Fruit fly (Drosophila melanogaster) whole organism, embryonic: ENCODE measurements around the gene HP1b.

Experiments
- Ada2b ChIP-seq: fragments of 200-800 bp; sonication (Bioruptor generic); IDR thresholded peaks from 2 replicates; pipeline ENCODE4 v1.3.6; 2022; ENCODE audit warnings: missing biosample characterization, missing genetic modification characterization
- Aef1 ChIP-seq: fragments of 200-800 bp; sonication (Bioruptor generic); IDR thresholded peaks from 3 replicates; pipeline ENCODE4 v1.3.6; 2022; ENCODE audit warnings: missing biosample characterization, missing genetic modification characterization
- Awh ChIP-seq: fragments of 200-800 bp; sonication (Bioruptor generic); IDR thresholded peaks from 2 replicates; pipeline ENCODE4, ENCODE4 v1.3.6; 2022; ENCODE audit warnings: missing biosample characterization, missing genetic modification characterization
- B-H1 ChIP-seq: fragments of 200-800 bp; sonication (Bioruptor generic); IDR thresholded peaks from 3 replicates; pipeline ENCODE4 v1.3.6; 2022; ENCODE audit warnings: missing biosample characterization, missing genetic modification characterization
- CG10462 ChIP-seq: fragments of 200-800 bp; sonication (Bioruptor generic); optimal IDR thresholded peaks from 2 replicates; lab custom pipeline; 2016; ENCODE audit warnings: missing biosample characterization, missing genetic modification characterization
- CG10959 ChIP-seq: fragments of 200-800 bp; sonication (Bioruptor generic); IDR thresholded peaks from 2 replicates; pipeline ENCODE4 v1.3.6; 2022; ENCODE audit warnings: missing biosample characterization, missing genetic modification characterization
- CG15073 ChIP-seq: fragments of 200-800 bp; sonication (Bioruptor generic); optimal IDR thresholded peaks from 2 replicates; lab custom pipeline; 2016; ENCODE audit warnings: missing biosample characterization, missing genetic modification characterization
- CG15269 ChIP-seq: fragments of 200-800 bp; sonication (Bioruptor generic); optimal IDR thresholded peaks from 2 replicates; lab custom pipeline; 2018; ENCODE audit warnings: missing biosample characterization, mild to moderate bottlenecking, missing genetic modification characterization, moderate library complexity
- CG15479 ChIP-seq: fragments of 200-800 bp; sonication (Bioruptor generic); optimal IDR thresholded peaks from 3 replicates; lab custom pipeline; 2019; ENCODE audit warnings: missing biosample characterization, mild to moderate bottlenecking, missing genetic modification characterization, moderate library complexity
- CG18262 ChIP-seq: fragments of 200-800 bp; optimal IDR thresholded peaks from 3 replicates; lab custom pipeline; 2019; ENCODE audit warnings: missing biosample characterization, mild to moderate bottlenecking, missing genetic modification characterization, moderate library complexity
- CG2678 ChIP-seq: fragments of 200-800 bp; sonication (Bioruptor generic); optimal IDR thresholded peaks from 3 replicates; lab custom pipeline; 2019; ENCODE audit warnings: missing biosample characterization, mild to moderate bottlenecking, missing genetic modification characterization, moderate library complexity
- CG31365 ChIP-seq: fragments of 200-800 bp; sonication (Bioruptor generic); optimal IDR thresholded peaks from 2 replicates; lab custom pipeline; 2018; ENCODE audit warnings: missing biosample characterization, mild to moderate bottlenecking, missing genetic modification characterization
- CG3407 ChIP-seq: fragments of 200-800 bp; sonication (Bioruptor generic); optimal IDR thresholded peaks from 2 replicates; lab custom pipeline; 2018; ENCODE audit warnings: missing biosample characterization, mild to moderate bottlenecking, missing genetic modification characterization
- CG4730 ChIP-seq: fragments of 200-800 bp; sonication (Bioruptor generic); IDR thresholded peaks from 2 replicates; pipeline ENCODE4 v1.3.6; 2022; ENCODE audit warnings: missing biosample characterization, missing genetic modification characterization
- CG4854 ChIP-seq: fragments of 200-800 bp; sonication (Bioruptor generic); optimal IDR thresholded peaks from 2 replicates; lab custom pipeline; 2016; ENCODE audit warnings: missing biosample characterization, missing genetic modification characterization, inconsistent platforms
- CG6175 ChIP-seq: fragments of 200-800 bp; sonication (Bioruptor generic); IDR thresholded peaks from 3 replicates; pipeline ENCODE4 v1.3.6; 2022; ENCODE audit warnings: missing biosample characterization, missing genetic modification characterization
- CG7357 ChIP-seq: fragments of 200-800 bp; sonication (Bioruptor generic); IDR thresholded peaks from 3 replicates; pipeline ENCODE4 v1.3.6; 2022; ENCODE audit warnings: missing biosample characterization, missing genetic modification characterization
- CG7928 ChIP-seq: fragments of 200-800 bp; sonication (Bioruptor generic); optimal IDR thresholded peaks from 2 replicates; lab custom pipeline; 2017; ENCODE audit warnings: missing biosample characterization, mild to moderate bottlenecking, missing genetic modification characterization
- Eip74EF ChIP-seq, 2 experiments: fragments of 200-800 bp in 1 of 2; fragments of >200 bp in 1 of 2; sonication (Bioruptor generic) in 1 of 2; optimal IDR thresholded peaks; 2 replicates each; lab custom pipeline; 2017 to 2019; ENCODE audit warnings: missing biosample characterization in 2 of 2, missing genetic modification characterization in 2 of 2, mild to moderate bottlenecking in 1 of 2, moderate library complexity in 1 of 2
- Hr3 ChIP-seq: fragments of 200-800 bp; sonication (Bioruptor generic); optimal IDR thresholded peaks from 3 replicates; lab custom pipeline; 2016; ENCODE audit warnings: missing biosample characterization, missing genetic modification characterization
- MESR4 ChIP-seq: fragments of 200-800 bp; sonication (Bioruptor generic); optimal IDR thresholded peaks from 2 replicates; lab custom pipeline; 2018; ENCODE audit warnings: missing biosample characterization, mild to moderate bottlenecking, missing genetic modification characterization, moderate library complexity
- Med ChIP-seq: fragments of 200-800 bp; sonication (Bioruptor generic); peaks from one replicate; lab custom pipeline; 2016; ENCODE audit warnings: missing biosample characterization, missing genetic modification characterization, mild to moderate bottlenecking, inconsistent platforms, moderate library complexity
- Nf-YB ChIP-seq: fragments of 200-800 bp; sonication (Bioruptor generic); optimal IDR thresholded peaks from 3 replicates; lab custom pipeline; 2019; ENCODE audit warnings: missing biosample characterization, mild to moderate bottlenecking, missing genetic modification characterization, moderate library complexity
- Rx ChIP-seq: fragments of 200-800 bp; sonication (Bioruptor generic); IDR thresholded peaks from 2 replicates; pipeline ENCODE4 v1.3.6; 2022; ENCODE audit warnings: missing biosample characterization, missing genetic modification characterization
- Ssrp ChIP-seq: fragments of 200-800 bp; sonication (Bioruptor generic); optimal IDR thresholded peaks from 2 replicates; lab custom pipeline; 2018; ENCODE audit warnings: missing biosample characterization, mild to moderate bottlenecking, missing genetic modification characterization, moderate library complexity
- bsh ChIP-seq, 2 experiments: fragments of 200-800 bp; sonication (Bioruptor generic); optimal IDR thresholded peaks; 2 replicates each; lab custom pipeline; 2017 to 2018; ENCODE audit warnings: mild to moderate bottlenecking in 2 of 2, missing biosample characterization in 2 of 2, missing genetic modification characterization in 2 of 2, moderate library complexity in 1 of 2
- crol ChIP-seq: fragments of 200-800 bp; sonication (Bioruptor generic); IDR thresholded peaks from 2 replicates; pipeline ENCODE4 v1.3.6; 2022; ENCODE audit warnings: missing biosample characterization, missing genetic modification characterization
- crp ChIP-seq, 2 experiments: fragments of 200-800 bp; sonication (Bioruptor generic); optimal IDR thresholded peaks; 2 replicates in 1 of 2; 3 replicates in 1 of 2; lab custom pipeline; 2017; ENCODE audit warnings: missing biosample characterization in 2 of 2, missing genetic modification characterization in 2 of 2, mild to moderate bottlenecking in 1 of 2, moderate library complexity in 1 of 2
- dmrt11E ChIP-seq: fragments of 200-800 bp; sonication (Bioruptor generic); optimal IDR thresholded peaks from 3 replicates; lab custom pipeline; 2018; ENCODE audit warnings: missing biosample characterization, mild to moderate bottlenecking, missing genetic modification characterization, moderate library complexity
- dysf ChIP-seq: fragments of 200-800 bp; sonication (Bioruptor generic); IDR thresholded peaks from 3 replicates; pipeline ENCODE4 v1.3.6; 2022; ENCODE audit warnings: missing biosample characterization, missing genetic modification characterization
- esg ChIP-seq: fragments of 200-800 bp; sonication (Bioruptor generic); conservative IDR thresholded peaks from 2 replicates; pipeline ENCODE4 v1.3.6; 2022; ENCODE audit warnings: missing biosample characterization, missing genetic modification characterization
- gem ChIP-seq: fragments of 200-800 bp; sonication (Bioruptor generic); optimal IDR thresholded peaks from 2 replicates; lab custom pipeline; 2019; ENCODE audit warnings: missing biosample characterization, mild to moderate bottlenecking, missing genetic modification characterization, moderate library complexity
- grn ChIP-seq: fragments of 200-800 bp; sonication (Bioruptor generic); optimal IDR thresholded peaks from 3 replicates; lab custom pipeline; 2017; ENCODE audit warnings: missing biosample characterization, missing genetic modification characterization
- jumu ChIP-seq: fragments of 200-800 bp; sonication (Bioruptor generic); optimal IDR thresholded peaks from 3 replicates; lab custom pipeline; 2016; ENCODE audit warnings: missing biosample characterization, missing genetic modification characterization
- klu ChIP-seq: fragments of 200-800 bp; sonication (Bioruptor generic); IDR thresholded peaks from 2 replicates; pipeline ENCODE4 v1.3.6; 2022; ENCODE audit warnings: missing biosample characterization, missing genetic modification characterization
- org-1 ChIP-seq: fragments of 200-800 bp; sonication (Bioruptor generic); optimal IDR thresholded peaks from 2 replicates; lab custom pipeline; 2017; ENCODE audit warnings: missing biosample characterization, missing genetic modification characterization
- pb ChIP-seq: fragments of 200-800 bp; sonication (Bioruptor generic); optimal IDR thresholded peaks from 3 replicates; lab custom pipeline; 2016; ENCODE audit warnings: missing biosample characterization, missing genetic modification characterization
- repo ChIP-seq: fragments of 200-800 bp; sonication (Bioruptor generic); optimal IDR thresholded peaks from 2 replicates; lab custom pipeline; 2016; ENCODE audit warnings: missing biosample characterization, missing genetic modification characterization
- sd ChIP-seq: fragments of 200-800 bp; sonication (Bioruptor generic); optimal IDR thresholded peaks from 3 replicates; lab custom pipeline; 2018; ENCODE audit warnings: missing biosample characterization, mild to moderate bottlenecking, missing genetic modification characterization, moderate library complexity
- sens ChIP-seq: fragments of 200-800 bp; sonication (Bioruptor generic); peaks from one replicate; lab custom pipeline; 2016; ENCODE audit warnings: missing biosample characterization, missing genetic modification characterization
- slbo ChIP-seq: fragments of 200-800 bp; sonication (Bioruptor generic); IDR thresholded peaks from 2 replicates; pipeline ENCODE4 v1.3.6; 2022; ENCODE audit warnings: missing biosample characterization, missing genetic modification characterization
- ttk ChIP-seq: fragments of 200-800 bp; sonication (Bioruptor generic); IDR thresholded peaks from 2 replicates; pipeline ENCODE4 v2.1.2; 2022; ENCODE audit warnings: missing biosample characterization, missing genetic modification characterization
- zf30C ChIP-seq: fragments of 200-800 bp; sonication (Bioruptor generic); optimal IDR thresholded peaks from 3 replicates; lab custom pipeline; 2018; ENCODE audit warnings: missing biosample characterization, mild to moderate bottlenecking, missing genetic modification characterization
- zfh1 ChIP-seq: fragments of 200-800 bp; sonication (Bioruptor generic); IDR thresholded peaks from 3 replicates; pipeline ENCODE4 v1.3.6; 2022; ENCODE audit warnings: missing biosample characterization, missing genetic modification characterization

HP1b gene

DNA sequence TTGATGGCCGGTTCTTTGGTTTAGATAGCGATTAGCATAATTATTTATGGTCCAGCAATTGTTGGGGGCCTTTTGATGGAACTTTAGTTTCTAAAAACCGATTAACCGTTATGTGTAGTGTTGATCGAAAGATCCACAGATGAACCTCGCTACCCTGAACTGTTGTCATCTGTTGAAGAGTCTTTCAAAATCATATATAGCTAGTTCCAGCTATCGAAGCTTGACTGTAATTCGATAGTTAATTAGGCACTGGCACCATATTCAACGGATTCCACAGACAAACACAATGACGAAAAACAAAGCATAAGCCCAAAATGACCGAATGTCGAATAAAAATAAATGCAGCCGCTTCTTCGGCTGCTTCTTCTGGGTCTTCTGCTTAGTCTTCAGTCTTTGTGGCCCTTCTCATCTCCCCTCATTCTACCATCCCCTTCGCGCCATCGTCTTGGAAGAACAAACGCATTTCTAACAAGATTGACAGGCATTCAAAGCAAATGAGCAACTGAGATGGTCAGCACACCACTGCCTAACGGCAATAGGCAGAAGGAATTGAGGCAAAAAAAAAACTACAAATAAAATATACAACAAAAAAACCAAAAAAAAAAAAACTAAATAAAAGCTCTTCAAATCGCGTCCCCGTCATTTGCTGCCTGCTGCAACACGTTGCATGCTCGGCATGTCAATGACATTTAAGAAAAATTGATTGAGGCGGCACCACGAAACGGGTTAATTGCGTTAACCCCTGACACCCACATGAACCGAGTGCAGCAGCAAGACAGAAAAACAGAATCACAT lies 37.0 kb upstream of the HP1b start (continued):
- TF ChIP-seq Med (peak; percentile 53), CG15073 (GFP tag; lab: Kevin White, UChicago) (no peak), CG6175 (no peak), CG18262 (no peak)

DNA sequence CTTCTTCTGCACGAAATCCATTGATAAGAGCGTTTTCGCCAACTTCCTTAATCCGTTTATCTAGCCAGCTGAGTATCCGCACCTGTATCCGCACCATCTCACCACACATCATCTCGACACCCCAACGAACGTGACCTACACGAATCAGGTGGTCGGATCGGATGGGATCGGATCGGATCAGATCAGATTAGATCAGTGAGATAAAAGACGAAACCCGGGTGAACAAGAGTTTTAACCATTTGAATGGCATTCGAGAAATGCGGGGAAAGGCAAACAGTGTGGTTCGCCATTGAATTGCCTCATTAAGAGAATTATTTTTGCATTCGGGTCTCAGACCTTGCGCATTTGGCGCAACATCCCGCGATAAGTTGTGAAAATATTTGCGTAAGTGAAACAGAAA lies 36.0 kb upstream of the HP1b start:
- TF ChIP-seq grn (GFP tag; lab: Kevin White, UChicago) (peak; percentile 79), klu (GFP tag; lab: Robert Waterston, UW) (no peak), CG15479 (GFP tag; lab: Kevin White, UChicago) (peak; percentile 61)

DNA sequence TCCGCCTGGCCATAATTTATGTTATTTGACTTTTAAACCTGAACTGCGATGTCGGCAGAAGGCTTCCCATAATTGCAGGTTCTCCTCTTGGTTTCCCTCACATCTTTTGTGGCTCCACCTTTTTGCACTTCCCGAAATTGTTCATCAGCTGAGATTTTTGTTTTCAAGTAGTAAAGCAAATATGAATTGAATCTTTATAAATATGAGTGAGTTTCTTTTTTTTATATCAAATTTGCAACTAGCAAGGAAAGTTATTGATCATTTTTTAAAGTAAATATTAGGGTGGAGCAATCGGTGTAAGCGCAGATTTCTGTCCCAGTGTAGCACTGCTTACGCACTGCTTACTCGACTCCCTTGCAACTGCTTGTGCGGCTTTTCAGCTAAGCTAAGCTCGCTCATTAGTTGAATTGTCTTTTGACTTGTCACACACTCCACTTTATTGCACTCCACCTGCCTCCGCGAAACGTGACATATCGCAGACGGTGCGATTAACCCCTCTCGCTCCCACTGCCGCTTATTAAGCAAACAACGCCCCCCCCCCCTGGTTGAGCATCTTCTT lies 34.4 kb upstream of the HP1b start:
- TF ChIP-seq gem (peak; percentile 23), dmrt11E (tag; lab: Kevin White, UChicago) (peak; percentile 4), MESR4 (GFP tag; lab: Kevin White, UChicago) (no peak), CG31365 (tag; lab: Kevin White, UChicago) (peak; percentile 90), CG10462 (GFP tag; lab: Kevin White, UChicago) (no peak), Eip74EF (GFP tag; optimal IDR thresholded peaks at IDR 0.05; lab: Kevin White, UChicago) (peak in 1 of 2 experiments; percentile 71), dysf (no peak), Awh (GFP tag; lab: Robert Waterston, UW) (peak; percentile 12; the same call in 1 of the 2 replicates), zf30C (GFP tag; lab: Kevin White, UChicago) (peak; percentile 25), crol (peak; percentile 39; the same call in 1 of the 2 replicates), sens (GFP tag; lab: Kevin White, UChicago) (peak; percentile 87)
- TF ChIP-seq, all 482 proteins: peak for 8

DNA sequence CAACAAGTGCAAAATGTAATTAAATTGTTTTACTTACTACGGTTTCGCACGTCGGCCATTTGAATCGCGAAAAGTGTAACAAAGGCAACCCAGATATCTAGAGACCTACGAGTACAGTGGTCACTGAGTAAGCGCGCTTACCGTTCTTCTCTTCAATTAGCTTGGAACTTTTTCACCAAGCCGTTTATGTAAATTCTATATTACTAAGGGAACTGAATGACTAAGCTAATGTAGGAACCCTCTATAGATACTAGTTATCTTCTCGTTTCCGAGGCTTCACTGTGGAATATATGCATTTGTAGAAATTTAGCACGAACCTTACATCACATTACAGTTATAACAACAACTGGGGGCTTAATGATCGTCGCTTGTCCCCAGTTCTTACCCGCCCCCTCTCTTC lies 33.9 kb upstream of the HP1b start:
- TF ChIP-seq crp (GFP tag; optimal IDR thresholded peaks at IDR 0.05; lab: Kevin White, UChicago), result no peak
- TF ChIP-seq repo (GFP tag; lab: Kevin White, UChicago), result no peak
- TF ChIP-seq sd, result no peak
- TF ChIP-seq CG7928 (GFP tag; lab: Kevin White, UChicago), result no peak
- peak; percentile 43 for TF ChIP-seq slbo (GFP tag; lab: Robert Waterston, UW)
- 0 out of 2 replicates have a peak, but pooled peaks have one; percentile 49 for TF ChIP-seq Ada2b
- TF ChIP-seq B-H1, result peak; percentile 31; the same call in 2 of the 3 replicates
- TF ChIP-seq CG2678 (tag; lab: Kevin White, UChicago), result peak; percentile 17
- peak; percentile 3 for TF ChIP-seq CG4854
- TF ChIP-seq jumu (GFP tag; lab: Kevin White, UChicago), result peak; percentile 2
- TF ChIP-seq ttk (GFP tag; lab: Robert Waterston, UW), result peak; percentile 35
- TF ChIP-seq CG4730 (GFP tag; lab: Robert Waterston, UW), result peak; percentile 57
- no peak for TF ChIP-seq pb
- no peak for TF ChIP-seq Nf-YB
- TF ChIP-seq Hr3 (GFP tag; lab: Kevin White, UChicago), result no peak
- TF ChIP-seq esg (GFP tag; lab: Robert Waterston, UW), result peak; percentile 66
- TF ChIP-seq org-1 (GFP tag; lab: Kevin White, UChicago), result no peak
- TF ChIP-seq Aef1, result peak; percentile 21; the same call in 1 of the 3 replicates
- TF ChIP-seq CG10959 (GFP tag; lab: Robert Waterston, UW), result no peak
- TF ChIP-seq CG15269 (tag; lab: Kevin White, UChicago), result peak; percentile 32
- no peak for TF ChIP-seq CG3407 (GFP tag; lab: Kevin White, UChicago)
- TF ChIP-seq Ssrp (tag; lab: Kevin White, UChicago), result peak; percentile 8
- peak; percentile 40; the same call in 1 of the 2 replicates for TF ChIP-seq Rx (GFP tag; lab: Robert Waterston, UW)
- 0 out of 3 replicates have a peak, but pooled peaks have one; percentile 28 for TF ChIP-seq CG7357 (GFP tag; lab: Robert Waterston, UW)
- TF ChIP-seq bsh (GFP tag; optimal IDR thresholded peaks at IDR 0.05; lab: Kevin White, UChicago), result peak in 1 of 2 experiments; percentile 49
- TF ChIP-seq zfh1 (GFP tag; lab: Robert Waterston, UW), result peak; percentile 60; the same call in 1 of the 3 replicates
